Worm (Caenorhabditis elegans): ENCODE results near the gene clec-20.

ce11 chrII:1613972-1614371 is 18.9 kb upstream of the clec-20 start, which contains the start of gene fbxa-164:
- TF ChIP-seq mab-5 (tag; optimal IDR thresholded peaks at IDR 0.05) (no peak), bed-3 (GFP tag; optimal IDR thresholded peaks at IDR 0.05) (no peak), ham-2 (GFP tag; optimal IDR thresholded peaks at IDR 0.05) (no peak), ceh-43 (GFP tag; optimal IDR thresholded peaks at IDR 0.05) (no peak), unc-62 (GFP tag; optimal IDR thresholded peaks at IDR 0.05) (no peak), nhr-76 (tag; optimal IDR thresholded peaks at IDR 0.05) (no peak), elt-1 (tag; optimal IDR thresholded peaks at IDR 0.05; ENCODE audit: borderline replicate concordance, insufficient read depth) (no peak), nhr-12 (tag; optimal IDR thresholded peaks at IDR 0.05) (no peak), ces-1 (GFP tag; optimal IDR thresholded peaks at IDR 0.05) (no peak), nhr-237 (tag; optimal IDR thresholded peaks at IDR 0.05) (no peak), blmp-1 (tag; optimal IDR thresholded peaks at IDR 0.05) (no peak)
